Worm (Caenorhabditis elegans) whole organism, late embryonic: ENCODE results near the gene fem-3.

ENCODE experiments used
- C38D4.7 ChIP-seq: fragments of 200-800 bp; sonication (Bioruptor generic); optimal IDR thresholded peaks from 2 replicates; lab custom pipeline; 2018; ENCODE audit warnings: mild to moderate bottlenecking, missing genetic modification characterization, moderate library complexity, missing compliant biosample characterization
- F13H6.1 ChIP-seq: sonication (generic microtip); optimal IDR thresholded peaks from 2 replicates; lab custom pipeline; 2016; ENCODE audit warnings: missing genetic modification characterization, missing compliant biosample characterization
- K02D7.2 ChIP-seq: sonication (generic microtip); optimal IDR thresholded peaks from 2 replicates; lab custom pipeline; 2017; ENCODE audit warnings: mild to moderate bottlenecking, missing genetic modification characterization, missing compliant biosample characterization
- K09A11.1 ChIP-seq: sonication (generic microtip); optimal IDR thresholded peaks from 2 replicates; lab custom pipeline; 2017; ENCODE audit warnings: antibody characterized with exemption, mild to moderate bottlenecking, missing genetic modification characterization, missing compliant biosample characterization; ENCODE audit not compliant: insufficient read depth
- T23F11.4 ChIP-seq: fragments of 200-800 bp; sonication (Bioruptor generic); optimal IDR thresholded peaks from 2 replicates; lab custom pipeline; 2018; ENCODE audit warnings: mild to moderate bottlenecking, missing genetic modification characterization, missing compliant biosample characterization
- ceh-19 ChIP-seq: fragments of 200-800 bp; sonication (Bioruptor generic); optimal IDR thresholded peaks from 2 replicates; lab custom pipeline; 2018; ENCODE audit warnings: mild to moderate bottlenecking, missing genetic modification characterization, missing compliant biosample characterization
- ceh-2 ChIP-seq: sonication (generic microtip); optimal IDR thresholded peaks from 2 replicates; lab custom pipeline; 2016; ENCODE audit warnings: missing genotype, missing genetic modification characterization, missing compliant biosample characterization
- ceh-22 ChIP-seq: sonication (generic microtip); optimal IDR thresholded peaks from 2 replicates; lab custom pipeline; 2017; ENCODE audit warnings: missing biosample characterization, missing genetic modification characterization
- ceh-24 ChIP-seq: sonication (generic microtip); optimal IDR thresholded peaks from 2 replicates; lab custom pipeline; 2016; ENCODE audit warnings: mild to moderate bottlenecking, missing genetic modification characterization, missing compliant biosample characterization
- ceh-30 ChIP-seq: fragments of 150-350 bp; optimal IDR thresholded peaks from 2 replicates; lab custom pipeline; 2014; ENCODE audit warnings: missing biosample characterization, missing genetic modification characterization
- ceh-48 ChIP-seq: sonication (generic microtip); optimal IDR thresholded peaks from 2 replicates; lab custom pipeline; 2016; ENCODE audit warnings: missing genetic modification characterization, inconsistent platforms, missing compliant biosample characterization
- ceh-6 ChIP-seq: fragments of 200-800 bp; sonication (Bioruptor generic); optimal IDR thresholded peaks from 2 replicates; lab custom pipeline; 2018; ENCODE audit warnings: mild to moderate bottlenecking, missing genetic modification characterization, missing compliant biosample characterization
- dmd-4 ChIP-seq: sonication (generic microtip); optimal IDR thresholded peaks from 2 replicates; lab custom pipeline; 2016; ENCODE audit warnings: borderline replicate concordance, missing genetic modification characterization, missing compliant biosample characterization
- elt-2 ChIP-seq: sonication (generic microtip); optimal IDR thresholded peaks from 2 replicates; lab custom pipeline; 2016; ENCODE audit warnings: missing genetic modification reagents, missing genetic modification characterization, missing compliant biosample characterization
- elt-4 ChIP-seq: sonication (generic microtip); optimal IDR thresholded peaks from 2 replicates; lab custom pipeline; 2016; ENCODE audit warnings: missing genetic modification characterization, missing compliant biosample characterization
- eyg-1 ChIP-seq: sonication (generic microtip); optimal IDR thresholded peaks from 2 replicates; lab custom pipeline; 2016; ENCODE audit warnings: missing genotype, missing genetic modification characterization, missing compliant biosample characterization
- fax-1 ChIP-seq: sonication (generic microtip); optimal IDR thresholded peaks from 2 replicates; lab custom pipeline; 2016; ENCODE audit warnings: missing genotype, missing genetic modification characterization, missing compliant biosample characterization
- hlh-13 ChIP-seq: fragments of 200-800 bp; sonication (Bioruptor generic); optimal IDR thresholded peaks from 2 replicates; lab custom pipeline; 2018; ENCODE audit warnings: mild to moderate bottlenecking, missing genetic modification characterization, missing compliant biosample characterization
- hlh-6 ChIP-seq: sonication (generic microtip); optimal IDR thresholded peaks from 2 replicates; lab custom pipeline; 2016; ENCODE audit warnings: missing genotype, missing genetic modification characterization, missing compliant biosample characterization
- mec-3 ChIP-seq: sonication (generic microtip); optimal IDR thresholded peaks from 2 replicates; lab custom pipeline; 2016; ENCODE audit warnings: borderline replicate concordance, missing genetic modification characterization, missing compliant biosample characterization
- nhr-11 ChIP-seq: fragments of 150-350 bp; optimal IDR thresholded peaks from 2 replicates; lab custom pipeline; 2014; ENCODE audit warnings: missing biosample characterization, missing genetic modification characterization
- nhr-232 ChIP-seq: sonication (generic microtip); optimal IDR thresholded peaks from 2 replicates; lab custom pipeline; 2016; ENCODE audit warnings: missing genetic modification characterization, missing compliant biosample characterization
- npax-4 ChIP-seq: sonication (generic microtip); optimal IDR thresholded peaks from 2 replicates; lab custom pipeline; 2016; ENCODE audit warnings: missing genetic modification characterization, missing compliant biosample characterization
- pat-9 ChIP-seq: fragments of 200-800 bp; sonication (Bioruptor generic); optimal IDR thresholded peaks from 2 replicates; lab custom pipeline; 2018; ENCODE audit warnings: mild to moderate bottlenecking, missing genetic modification characterization, moderate library complexity, missing compliant biosample characterization
- pax-1 ChIP-seq: fragments of 150-350 bp; optimal IDR thresholded peaks from 2 replicates; lab custom pipeline; 2014; ENCODE audit warnings: missing biosample characterization, missing genetic modification characterization
- pha-2 ChIP-seq: sonication (generic microtip); optimal IDR thresholded peaks from 2 replicates; lab custom pipeline; 2017; ENCODE audit warnings: mild to moderate bottlenecking, missing genetic modification characterization, missing compliant biosample characterization
- pha-4 ChIP-seq: fragments of 150-350 bp; optimal IDR thresholded peaks from 2 replicates; lab custom pipeline; 2018; ENCODE audit warnings: missing biosample characterization, missing genetic modification reagents, missing genetic modification characterization
- pqm-1 ChIP-seq: sonication (generic microtip); optimal IDR thresholded peaks from 2 replicates; lab custom pipeline; 2016; ENCODE audit warnings: missing genetic modification characterization, missing compliant biosample characterization
- pros-1 ChIP-seq: fragments of 150-350 bp; optimal IDR thresholded peaks from 2 replicates; lab custom pipeline; 2014; ENCODE audit warnings: missing biosample characterization, missing genetic modification reagents, missing genetic modification characterization
- rnt-1 ChIP-seq: sonication (generic microtip); optimal IDR thresholded peaks from 2 replicates; lab custom pipeline; 2016; ENCODE audit warnings: missing genetic modification characterization, missing compliant biosample characterization
- sdc-2 ChIP-seq: sonication (generic microtip); optimal IDR thresholded peaks from 2 replicates; lab custom pipeline; 2016; ENCODE audit warnings: missing genotype, missing genetic modification characterization, missing compliant biosample characterization
- sox-4 ChIP-seq: sonication (generic microtip); optimal IDR thresholded peaks from 2 replicates; lab custom pipeline; 2017; ENCODE audit warnings: mild to moderate bottlenecking, missing genetic modification characterization, inconsistent platforms, missing compliant biosample characterization
- syd-9 ChIP-seq: sonication (generic microtip); optimal IDR thresholded peaks from 2 replicates; lab custom pipeline; 2016; ENCODE audit warnings: mild to moderate bottlenecking, missing genetic modification characterization, moderate library complexity, missing compliant biosample characterization
- tbx-7 ChIP-seq: sonication (generic microtip); optimal IDR thresholded peaks from 2 replicates; lab custom pipeline; 2016; ENCODE audit warnings: missing genotype, missing genetic modification characterization, missing compliant biosample characterization
- ttx-3 ChIP-seq: sonication (generic microtip); optimal IDR thresholded peaks from 2 replicates; lab custom pipeline; 2016; ENCODE audit warnings: missing genetic modification reagents, missing genetic modification characterization, missing compliant biosample characterization
- unc-3 ChIP-seq, 2 experiments: fragments of 200-800 bp in 1 of 2; sonication (Bioruptor generic) in 1 of 2; sonication (generic microtip) in 1 of 2; conservative IDR thresholded peaks in 1 of 2; optimal IDR thresholded peaks in 1 of 2; 2 replicates each; pipeline versions ENCODE4 v1.3.6 to Lab custom; 2016 to 2022; ENCODE audit warnings: missing compliant biosample characterization in 2 of 2, missing genetic modification characterization in 2 of 2, missing genetic modification reagents in 1 of 2
- ztf-16 ChIP-seq: sonication (generic microtip); optimal IDR thresholded peaks from 2 replicates; lab custom pipeline; 2017; ENCODE audit warnings: missing genetic modification characterization, missing compliant biosample characterization

Gene fem-3

DNA sequence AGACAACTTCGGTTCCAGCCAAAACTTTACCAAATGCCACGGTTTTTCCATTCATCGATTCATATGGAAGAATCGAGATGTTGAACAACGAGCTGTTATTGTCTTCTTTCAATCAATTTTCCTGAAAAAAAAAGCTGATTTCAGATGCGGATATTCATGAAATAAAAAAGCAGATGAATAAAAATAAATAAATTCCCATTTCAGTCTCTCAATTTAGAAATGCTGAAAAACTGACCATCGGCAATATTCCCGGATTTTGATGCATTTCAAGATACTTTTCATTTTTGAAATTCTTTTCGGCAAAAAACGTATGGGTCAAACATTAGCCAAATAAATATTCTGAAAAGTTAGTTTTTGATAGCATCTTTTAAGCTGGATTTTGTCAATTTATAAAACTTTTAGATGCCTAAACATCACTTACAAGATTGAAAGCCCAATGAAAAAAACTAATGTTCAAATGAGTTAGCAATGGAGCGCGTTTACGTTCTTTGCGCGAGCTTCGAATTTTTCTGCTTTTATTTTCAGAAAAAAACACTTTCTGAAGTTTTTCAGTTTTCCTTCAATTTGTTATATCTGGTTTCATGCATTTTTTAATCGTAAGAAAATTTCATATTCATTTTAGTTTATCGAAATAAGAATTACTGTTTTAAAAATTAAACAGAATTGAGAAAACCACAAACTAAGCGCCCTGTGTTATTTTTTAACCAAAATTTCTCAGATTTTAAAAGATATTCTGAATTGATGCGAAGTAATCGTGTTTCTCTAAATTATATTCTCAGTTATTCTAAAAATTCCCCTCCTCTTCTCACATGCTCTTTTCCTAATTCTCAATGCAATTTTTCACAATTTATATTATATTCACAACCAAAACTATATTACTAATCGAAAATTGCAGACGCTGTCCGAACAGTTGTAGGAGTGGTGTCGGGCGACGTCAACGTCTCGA, at the start of gene fem-3, which contains the start of gene C01F6.14:
fem-3 (plus strand) TSS at position 896 of the 946 bp plus-strand sequence.
C01F6.14 (minus strand) TSS at position 51 of the 946 bp plus-strand sequence.
- TF ChIP-seq T23F11.4 (no peak), sdc-2 (tag; lab: Kevin White, UChicago) (no peak), elt-2 (no peak), rnt-1 (no peak), ztf-16 (tag; lab: Kevin White, UChicago) (no peak), ceh-19 (GFP tag; lab: Kevin White, UChicago) (no peak), pat-9 (no peak), ceh-6 (no peak), mec-3 (tag; lab: Kevin White, UChicago) (no peak), K09A11.1 (tag; lab: Kevin White, UChicago) (no peak), sox-4 (no peak)
- TF ChIP-seq, all 69 proteins: peak for 0

DNA sequence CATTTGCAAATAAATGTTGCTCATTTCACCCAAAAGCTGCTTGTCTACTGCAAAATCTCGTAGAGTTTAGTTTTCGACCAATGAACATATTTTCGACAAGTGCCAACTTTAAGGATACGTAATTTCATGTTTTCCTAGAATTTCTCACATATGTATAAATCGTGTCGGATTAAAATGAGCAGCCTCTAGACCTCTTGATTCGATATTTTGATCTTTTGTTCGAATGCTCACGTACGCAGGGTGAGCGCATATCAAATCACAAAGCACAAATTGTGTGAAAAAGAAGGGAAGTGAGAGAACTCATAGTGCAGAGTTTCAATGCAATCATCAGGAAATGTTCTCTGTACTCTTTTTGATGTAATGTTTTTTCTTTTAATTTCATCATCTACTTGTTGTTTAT, 41.2 kb upstream of the fem-3 start:
- no peak for TF ChIP-seq ceh-22 (tag; lab: Kevin White, UChicago)
- no peak for TF ChIP-seq pros-1
- no peak for TF ChIP-seq npax-4 (tag; lab: Kevin White, UChicago)
- TF ChIP-seq ceh-24 (tag; lab: Kevin White, UChicago) = no peak
- TF ChIP-seq K09A11.1 (tag; lab: Kevin White, UChicago) = no peak
- TF ChIP-seq pax-1 (tag; lab: Kevin White, UChicago) = no peak
- TF ChIP-seq nhr-232 = no peak
- no peak for TF ChIP-seq pha-4 (tag; lab: Kevin White, UChicago)
- TF ChIP-seq dmd-4 (tag; lab: Kevin White, UChicago) = no peak
- TF ChIP-seq elt-4 = no peak
- TF ChIP-seq ttx-3 = no peak

- TF ChIP-seq nhr-11 (no peak), ceh-48 (no peak), tbx-7 (tag; lab: Kevin White, UChicago) (no peak), pqm-1 (no peak), C38D4.7 (no peak), nhr-232 (no peak), syd-9 (tag; lab: Kevin White, UChicago) (no peak), K02D7.2 (tag; lab: Kevin White, UChicago) (no peak), F13H6.1 (tag; lab: Kevin White, UChicago) (no peak), fax-1 (tag; lab: Kevin White, UChicago) (no peak), unc-3 (GFP tag; conservative IDR thresholded peaks at IDR 0.05; lab: Robert Waterston, UW) (no peak), unc-3 (tag; optimal IDR thresholded peaks at IDR 0.05; lab: Kevin White, UChicago) (no peak), pha-2 (tag; lab: Kevin White, UChicago) (no peak), ztf-16 (tag; lab: Kevin White, UChicago) (no peak), hlh-13 (GFP tag; lab: Kevin White, UChicago) (no peak), ceh-2 (tag; lab: Kevin White, UChicago) (no peak), eyg-1 (tag; lab: Kevin White, UChicago) (no peak), hlh-6 (tag; lab: Kevin White, UChicago) (no peak), ceh-30 (no peak), dmd-4 (tag; lab: Kevin White, UChicago) (no peak)
Measured at ce11 chrIV:9069703-9070102, 35.1 kb upstream of the fem-3 start, which contains the start of gene nhr-11. nhr-11 (plus strand) TSS chrIV:9070003.
